Worm (Caenorhabditis elegans): ENCODE measurements around the gene F45D3.3.

- TF ChIP-seq sea-2 (GFP tag; IDR thresholded peaks at IDR 0.05) (no peak), lin-40 (tag; optimal IDR thresholded peaks at IDR 0.05) (no peak), attf-5 (GFP tag; optimal IDR thresholded peaks at IDR 0.05) (no peak), attf-3 (GFP tag; conservative IDR thresholded peaks at IDR 0.05) (no peak), lin-54 (GFP tag; optimal IDR thresholded peaks at IDR 0.05) (no peak), mxl-1 (tag; optimal IDR thresholded peaks at IDR 0.05) (no peak), F55B11.4 (tag; optimal IDR thresholded peaks at IDR 0.05; ENCODE audit: borderline replicate concordance, insufficient read depth) (no peak), nhr-80 (tag; optimal IDR thresholded peaks at IDR 0.05) (no peak), mes-4 (tag; optimal IDR thresholded peaks at IDR 0.05) (no peak), nhr-120 (GFP tag; IDR thresholded peaks at IDR 0.05) (no peak), snpc-4 (GFP tag; optimal IDR thresholded peaks at IDR 0.05) (no peak), snpc-4 (tag; optimal IDR thresholded peaks at IDR 0.05) (no peak), ztf-25 (GFP tag; IDR thresholded peaks at IDR 0.05) (no peak), lir-1 (GFP tag; conservative IDR thresholded peaks at IDR 0.05) (no peak)
Observed at ce11 chrV:12511946-12512345, 38.2 kb downstream of the F45D3.3 start.

Data from whole organism, young adult.